Fruit fly (Drosophila melanogaster) whole organism, embryonic: ENCODE data around the gene CG32388.

Source experiments
- Ada2b ChIP-seq: fragments of 200-800 bp; sonication (Bioruptor generic); IDR thresholded peaks from 2 replicates; pipeline ENCODE4 v1.3.6; 2022; ENCODE audit warnings: missing biosample characterization, missing genetic modification characterization
- Bdp1 ChIP-seq: fragments of 200-800 bp; sonication (Bioruptor generic); optimal IDR thresholded peaks from 3 replicates; lab custom pipeline; 2016; ENCODE audit warnings: missing biosample characterization, missing genetic modification characterization
- CG11695 ChIP-seq: fragments of 200-800 bp; sonication (Bioruptor generic); IDR thresholded peaks from 3 replicates; pipeline ENCODE4 v1.3.6; 2022; ENCODE audit warnings: missing biosample characterization, missing genetic modification characterization
- CG11696 ChIP-seq: fragments of 200-800 bp; sonication (Bioruptor generic); IDR thresholded peaks from 2 replicates; pipeline ENCODE4 v1.3.6; 2022; ENCODE audit warnings: missing biosample characterization, missing genetic modification characterization
- CG12744 ChIP-seq: fragments of 200-800 bp; sonication (Bioruptor generic); optimal IDR thresholded peaks from 2 replicates; lab custom pipeline; 2016; ENCODE audit warnings: missing biosample characterization, missing genetic modification characterization
- CG13287 ChIP-seq: fragments of 200-800 bp; sonication (Bioruptor generic); IDR thresholded peaks from 2 replicates; pipeline ENCODE4 v1.3.6; 2022; ENCODE audit warnings: missing biosample characterization, missing genetic modification characterization; ENCODE audit not compliant: partially characterized antibody
- CG13894 ChIP-seq: fragments of 200-800 bp; sonication (Bioruptor generic); optimal IDR thresholded peaks from 3 replicates; lab custom pipeline; 2018; ENCODE audit warnings: missing biosample characterization, mild to moderate bottlenecking, missing genetic modification characterization, moderate library complexity
- CG14441 ChIP-seq: fragments of 200-800 bp; sonication (Bioruptor generic); IDR thresholded peaks from 2 replicates; pipeline ENCODE4 v1.3.6; 2022; ENCODE audit warnings: missing biosample characterization, missing genetic modification characterization
- CG1603 ChIP-seq: fragments of 200-800 bp; sonication (Bioruptor generic); optimal IDR thresholded peaks from 2 replicates; lab custom pipeline; 2019; ENCODE audit warnings: missing biosample characterization, mild to moderate bottlenecking, missing genetic modification characterization, moderate library complexity
- CG17328 ChIP-seq: fragments of 200-800 bp; sonication (Bioruptor generic); IDR thresholded peaks from 2 replicates; pipeline ENCODE4 v1.3.6; 2022; ENCODE audit warnings: missing biosample characterization, missing genetic modification characterization
- CG17385 ChIP-seq: fragments of 200-800 bp; sonication (Bioruptor generic); optimal IDR thresholded peaks from 3 replicates; lab custom pipeline; 2018; ENCODE audit warnings: missing biosample characterization, mild to moderate bottlenecking, missing genetic modification characterization
- CG17802 ChIP-seq: fragments of 200-800 bp; sonication (Bioruptor generic); optimal IDR thresholded peaks from 2 replicates; lab custom pipeline; 2018; ENCODE audit warnings: missing biosample characterization, mild to moderate bottlenecking, missing genetic modification characterization, moderate library complexity
- CG17829 ChIP-seq: fragments of 200-800 bp; optimal IDR thresholded peaks from 2 replicates; lab custom pipeline; 2019; ENCODE audit warnings: missing biosample characterization, mild to moderate bottlenecking, missing genetic modification characterization, moderate library complexity
- CG18262 ChIP-seq: fragments of 200-800 bp; optimal IDR thresholded peaks from 3 replicates; lab custom pipeline; 2019; ENCODE audit warnings: missing biosample characterization, mild to moderate bottlenecking, missing genetic modification characterization, moderate library complexity
- CG30403 ChIP-seq: fragments of 200-800 bp; sonication (Bioruptor generic); optimal IDR thresholded peaks from 3 replicates; lab custom pipeline; 2016; ENCODE audit warnings: missing biosample characterization, missing genetic modification characterization
- CG32767 ChIP-seq: fragments of 200-800 bp; sonication (Bioruptor generic); IDR thresholded peaks from 2 replicates; pipeline ENCODE4 v1.3.6; 2022; ENCODE audit warnings: missing biosample characterization, missing genetic modification characterization
- CG3281 ChIP-seq: fragments of 200-800 bp; sonication (Bioruptor generic); optimal IDR thresholded peaks from 3 replicates; lab custom pipeline; 2017; ENCODE audit warnings: missing biosample characterization, mild to moderate bottlenecking, missing genetic modification characterization
- CG4730 ChIP-seq: fragments of 200-800 bp; sonication (Bioruptor generic); IDR thresholded peaks from 2 replicates; pipeline ENCODE4 v1.3.6; 2022; ENCODE audit warnings: missing biosample characterization, missing genetic modification characterization
- CG7839 ChIP-seq: fragments of 200-800 bp; sonication (Bioruptor generic); optimal IDR thresholded peaks from 3 replicates; lab custom pipeline; 2018; ENCODE audit warnings: missing biosample characterization, mild to moderate bottlenecking, missing genetic modification characterization, moderate library complexity
- CG8089 ChIP-seq: fragments of 200-800 bp; sonication (Bioruptor generic); optimal IDR thresholded peaks from 3 replicates; lab custom pipeline; 2016; ENCODE audit warnings: missing biosample characterization, missing genetic modification characterization
- CTCF ChIP-seq: fragments of 200-800 bp; sonication (Bioruptor generic); optimal IDR thresholded peaks from 2 replicates; lab custom pipeline; 2017; ENCODE audit warnings: missing biosample characterization, mild to moderate bottlenecking, missing genetic modification characterization, moderate library complexity
- E2f1 ChIP-seq: fragments of 200-800 bp; sonication (Bioruptor generic); IDR thresholded peaks from 2 replicates; pipeline ENCODE4 v1.3.6; 2022; ENCODE audit warnings: missing biosample characterization, missing genetic modification characterization
- E2f2 ChIP-seq: fragments of 200-800 bp; sonication (Bioruptor generic); IDR thresholded peaks from 2 replicates; pipeline ENCODE4 v1.3.6; 2022; ENCODE audit warnings: missing biosample characterization, missing genetic modification characterization
- H2.0 ChIP-seq: fragments of 200-800 bp; sonication (Bioruptor generic); IDR thresholded peaks from 2 replicates; pipeline ENCODE4 v1.3.6; 2022; ENCODE audit warnings: missing biosample characterization, missing genetic modification characterization
- HHEX ChIP-seq: fragments of 200-800 bp; sonication (Bioruptor generic); optimal IDR thresholded peaks from 3 replicates; lab custom pipeline; 2017; ENCODE audit warnings: missing biosample characterization, mild to moderate bottlenecking, missing genetic modification characterization, missing genetic modification reagents
- Hand ChIP-seq: fragments of 200-800 bp; sonication (Bioruptor generic); optimal IDR thresholded peaks from 2 replicates; lab custom pipeline; 2017; ENCODE audit warnings: mild to moderate bottlenecking, missing biosample characterization, missing genetic modification reagents, missing genetic modification characterization
- Hmx ChIP-seq: fragments of 200-800 bp; sonication (Bioruptor generic); optimal IDR thresholded peaks from 2 replicates; lab custom pipeline; 2016; ENCODE audit warnings: missing biosample characterization, missing genetic modification characterization
- Hr78 ChIP-seq, 2 experiments: fragments of 200-800 bp in 1 of 2; fragments of >200 bp in 1 of 2; sonication (Bioruptor generic) in 1 of 2; optimal IDR thresholded peaks; 2 replicates each; lab custom pipeline; 2017 to 2019; ENCODE audit warnings: missing biosample characterization in 2 of 2, missing genetic modification characterization in 2 of 2, mild to moderate bottlenecking in 1 of 2, moderate library complexity in 1 of 2
- MBD-R2 ChIP-seq: fragments of 200-800 bp; sonication (Bioruptor generic); IDR thresholded peaks from 2 replicates; pipeline ENCODE4 v1.3.6; 2022; ENCODE audit warnings: missing biosample characterization, missing genetic modification characterization
- Mes4 ChIP-seq: fragments of 200-800 bp; sonication (Bioruptor generic); optimal IDR thresholded peaks from 2 replicates; lab custom pipeline; 2016; ENCODE audit warnings: missing biosample characterization, missing genetic modification characterization
- NK7.1 ChIP-seq: fragments of 200-800 bp; sonication (Bioruptor generic); optimal IDR thresholded peaks from 3 replicates; lab custom pipeline; 2016; ENCODE audit warnings: missing biosample characterization, missing genetic modification characterization
- Oli ChIP-seq: fragments of 200-800 bp; sonication (Bioruptor generic); optimal IDR thresholded peaks from 2 replicates; lab custom pipeline; 2018; ENCODE audit warnings: missing biosample characterization, mild to moderate bottlenecking, missing genetic modification characterization, moderate library complexity
- PHDP ChIP-seq: fragments of 200-800 bp; sonication (Bioruptor generic); optimal IDR thresholded peaks from 3 replicates; lab custom pipeline; 2018; ENCODE audit warnings: missing biosample characterization, mild to moderate bottlenecking, missing genetic modification characterization, moderate library complexity
- Taf1 ChIP-seq: fragments of 200-800 bp; sonication (Bioruptor generic); IDR thresholded peaks from 2 replicates; pipeline ENCODE4 v1.3.6; 2022; ENCODE audit warnings: missing biosample characterization, missing genetic modification characterization
- Xrp1 ChIP-seq: fragments of 200-800 bp; sonication (Bioruptor generic); IDR thresholded peaks from 2 replicates; pipeline ENCODE4 v1.3.6; 2022; ENCODE audit warnings: missing biosample characterization, missing genetic modification characterization
- amos ChIP-seq: fragments of 200-800 bp; sonication (Bioruptor generic); IDR thresholded peaks from 2 replicates; pipeline ENCODE4 v1.3.6; 2022; ENCODE audit warnings: missing biosample characterization, missing genetic modification characterization; ENCODE audit not compliant: partially characterized antibody
- chinmo ChIP-seq: fragments of 200-800 bp; sonication (Bioruptor generic); IDR thresholded peaks from 4 replicates; pipeline ENCODE4 v1.3.6; 2022; ENCODE audit warnings: missing biosample characterization, missing genetic modification characterization; ENCODE audit not compliant: partially characterized antibody
- dmrt99B ChIP-seq: fragments of 200-800 bp; sonication (Bioruptor generic); optimal IDR thresholded peaks from 2 replicates; lab custom pipeline; 2018; ENCODE audit warnings: missing biosample characterization, mild to moderate bottlenecking, missing genetic modification characterization, moderate library complexity
- gsb ChIP-seq: fragments of 200-800 bp; sonication (Bioruptor generic); IDR thresholded peaks from 2 replicates; pipeline ENCODE4 v1.3.6; 2022; ENCODE audit warnings: missing biosample characterization, missing genetic modification characterization
- lbe ChIP-seq: fragments of 200-800 bp; sonication (Bioruptor generic); optimal IDR thresholded peaks from 2 replicates; lab custom pipeline; 2016; ENCODE audit warnings: missing biosample characterization, mild to moderate bottlenecking, missing genetic modification characterization
- pan ChIP-seq, 4 experiments: fragments of >200 bp in 3 of 4; fragments of 200-800 bp in 1 of 4; sonication (Bioruptor generic) in 1 of 4; optimal IDR thresholded peaks in 3 of 4; IDR thresholded peaks in 1 of 4; 2 replicates each; pipeline versions ENCODE4 v1.3.6 to Lab custom; 2017 to 2022; ENCODE audit warnings: missing biosample characterization in 2 of 4, missing genetic modification characterization in 2 of 4, mixed read lengths in 1 of 4
- sd ChIP-seq: fragments of 200-800 bp; sonication (Bioruptor generic); optimal IDR thresholded peaks from 3 replicates; lab custom pipeline; 2018; ENCODE audit warnings: missing biosample characterization, mild to moderate bottlenecking, missing genetic modification characterization, moderate library complexity
- sim ChIP-seq: fragments of 200-800 bp; sonication (Bioruptor generic); IDR thresholded peaks from 2 replicates; pipeline ENCODE4 v1.3.6; 2022; ENCODE audit warnings: missing biosample characterization, missing genetic modification characterization
- slbo ChIP-seq: fragments of 200-800 bp; sonication (Bioruptor generic); IDR thresholded peaks from 2 replicates; pipeline ENCODE4 v1.3.6; 2022; ENCODE audit warnings: missing biosample characterization, missing genetic modification characterization
- sob ChIP-seq: fragments of 200-800 bp; sonication (Bioruptor generic); IDR thresholded peaks from 2 replicates; pipeline ENCODE4 v1.3.6; 2022; ENCODE audit warnings: missing biosample characterization, missing genetic modification characterization
- tio ChIP-seq: fragments of 200-800 bp; sonication (Bioruptor generic); optimal IDR thresholded peaks from 2 replicates; lab custom pipeline; 2017; ENCODE audit warnings: missing biosample characterization, missing genetic modification characterization, inconsistent platforms
- usp ChIP-seq: fragments of >200 bp; optimal IDR thresholded peaks from 2 replicates; lab custom pipeline; 2017; ENCODE audit warnings: missing biosample characterization, missing genetic modification characterization
- zf30C ChIP-seq: fragments of 200-800 bp; sonication (Bioruptor generic); optimal IDR thresholded peaks from 3 replicates; lab custom pipeline; 2018; ENCODE audit warnings: missing biosample characterization, mild to moderate bottlenecking, missing genetic modification characterization
- zfh1 ChIP-seq: fragments of 200-800 bp; sonication (Bioruptor generic); IDR thresholded peaks from 3 replicates; pipeline ENCODE4 v1.3.6; 2022; ENCODE audit warnings: missing biosample characterization, missing genetic modification characterization

The CG32388 gene

DNA sequence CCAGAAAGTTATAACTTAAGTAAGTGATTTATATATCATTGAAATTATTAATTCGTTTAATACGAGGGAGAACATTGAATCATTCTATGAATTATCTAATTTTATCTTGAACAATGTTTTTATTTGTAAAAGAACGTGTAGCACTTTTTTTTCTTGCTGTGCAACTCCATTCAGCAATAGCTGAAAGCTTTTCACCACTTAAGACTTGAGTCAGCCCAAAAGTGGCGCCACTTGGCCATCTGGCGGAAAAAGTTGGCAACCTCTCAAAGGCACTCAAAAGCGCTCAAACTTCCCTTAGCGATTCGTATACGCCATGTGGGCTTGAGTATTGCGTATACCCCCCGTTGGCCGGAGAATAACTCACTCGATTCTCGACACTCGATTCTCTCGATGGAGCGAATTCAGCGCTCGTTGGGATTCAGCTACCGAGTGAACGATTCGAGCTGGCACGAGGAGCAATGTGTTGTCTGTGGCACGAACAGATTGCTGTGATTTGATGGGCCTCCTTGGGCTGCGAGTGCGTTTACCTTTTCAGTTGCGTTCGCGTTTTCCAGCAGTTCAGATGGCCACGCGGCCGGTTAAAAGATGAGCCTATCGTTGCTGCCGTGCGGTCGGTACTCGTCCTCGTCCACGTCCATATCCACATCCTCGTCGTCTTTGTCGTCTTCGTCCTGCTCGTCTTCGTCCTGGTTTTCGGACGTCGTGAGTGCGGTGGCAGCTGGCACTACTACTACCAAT, 29.4 kb upstream of the CG32388 start (continued):
- TF ChIP-seq CG14441 (GFP tag; lab: Robert Waterston, UW) (peak; percentile 71), amos (GFP tag; lab: Robert Waterston, UW) (peak; percentile 56; the same call in 1 of the 2 replicates), CG32767 (GFP tag; lab: Robert Waterston, UW) (peak; percentile 40), CG12744 (GFP tag; lab: Kevin White, UChicago) (no peak), sd (tag; lab: Kevin White, UChicago) (no peak), CG18262 (tag; lab: Kevin White, UChicago) (peak; percentile 33), gsb (no peak), MBD-R2 (GFP tag; lab: Robert Waterston, UW) (no peak), CG17802 (tag; lab: Kevin White, UChicago) (no peak), HHEX (GFP tag; lab: Kevin White, UChicago) (no peak), pan (optimal IDR thresholded peaks at IDR 0.05; lab: Kevin White, UChicago) (no peak), pan (GFP tag; optimal IDR thresholded peaks at IDR 0.05 in 1 of 2, IDR thresholded peaks at IDR 0.05 in 1 of 2) (peak in 1 of 2 experiments; percentile 52), CG3281 (GFP tag; lab: Kevin White, UChicago) (peak; percentile 23), CG11696 (GFP tag; lab: Robert Waterston, UW) (peak; percentile 52), CG13894 (tag; lab: Kevin White, UChicago) (peak; percentile 31), zfh1 (GFP tag; lab: Robert Waterston, UW) (peak; percentile 53; the same call in 1 of the 3 replicates), Ada2b (0 out of 2 replicates have a peak, but pooled peaks have one; percentile 9), sim (GFP tag; lab: Robert Waterston, UW) (no peak), CTCF (GFP tag; lab: Kevin White, UChicago) (peak; percentile 93), CG13287 (GFP tag; lab: Robert Waterston, UW) (peak; percentile 53), dmrt99B (peak; percentile 25), chinmo (GFP tag; lab: Robert Waterston, UW) (0 out of 4 replicates have a peak, but pooled peaks have one; percentile 68), sob (GFP tag; lab: Robert Waterston, UW) (peak; percentile 69), CG1603 (tag; lab: Kevin White, UChicago) (peak; percentile 10), CG7839 (peak; percentile 55), Oli (tag; lab: Kevin White, UChicago) (peak; percentile 33), Taf1 (GFP tag; lab: Robert Waterston, UW) (peak; percentile 41; the same call in 1 of the 2 replicates), Hmx (GFP tag; lab: Kevin White, UChicago) (no peak), E2f1 (peak; percentile 56; the same call in 1 of the 2 replicates), CG17829 (tag; lab: Kevin White, UChicago) (peak; percentile 13), lbe (no peak), H2.0 (GFP tag; lab: Robert Waterston, UW) (peak; percentile 48; the same call in 1 of the 2 replicates), NK7.1 (GFP tag; lab: Kevin White, UChicago) (peak; percentile 39), Mes4 (GFP tag; lab: Kevin White, UChicago) (no peak), E2f2 (GFP tag; lab: Robert Waterston, UW) (peak; percentile 37; the same call in 1 of the 2 replicates), CG17328 (GFP tag; lab: Robert Waterston, UW) (peak; percentile 68), tio (GFP tag; lab: Kevin White, UChicago) (peak; percentile 19), CG4730 (GFP tag; lab: Robert Waterston, UW) (peak; percentile 63; the same call in 1 of the 2 replicates), zf30C (GFP tag; lab: Kevin White, UChicago) (no peak), CG8089 (no peak), Xrp1 (GFP tag; lab: Robert Waterston, UW) (peak; percentile 29; the same call in 1 of the 2 replicates), Bdp1 (GFP tag; lab: Kevin White, UChicago) (no peak), CG30403 (GFP tag; lab: Kevin White, UChicago) (peak; percentile 23), slbo (peak; percentile 75), PHDP (peak; percentile 65), Hr78 (GFP tag; optimal IDR thresholded peaks at IDR 0.05; lab: Kevin White, UChicago) (no peak), usp (no peak), Hand (GFP tag; lab: Kevin White, UChicago) (peak; percentile 46), CG11695 (GFP tag; lab: Robert Waterston, UW) (peak; percentile 56; the same call in 1 of the 3 replicates), CG17385 (GFP tag; lab: Kevin White, UChicago) (peak; percentile 37)
